Worm (Caenorhabditis elegans) whole organism, mixed stage, embryonic: ENCODE measurements around the gene clec-39.

ENCODE experiments used
- ces-1 ChIP-seq: fragments of 150-350 bp; optimal IDR thresholded peaks from 2 replicates; lab custom pipeline; 2014; ENCODE audit warnings: missing biosample characterization, missing genetic modification reagents, missing genetic modification characterization
- unc-62 ChIP-seq: fragments of 150-350 bp; optimal IDR thresholded peaks from 2 replicates; lab custom pipeline; 2014; ENCODE audit warnings: missing biosample characterization, missing genetic modification reagents, missing genetic modification characterization
- zip-8 ChIP-seq: fragments of 150-350 bp; optimal IDR thresholded peaks from 2 replicates; lab custom pipeline; 2014; ENCODE audit warnings: missing biosample characterization, missing genetic modification characterization

DNA sequence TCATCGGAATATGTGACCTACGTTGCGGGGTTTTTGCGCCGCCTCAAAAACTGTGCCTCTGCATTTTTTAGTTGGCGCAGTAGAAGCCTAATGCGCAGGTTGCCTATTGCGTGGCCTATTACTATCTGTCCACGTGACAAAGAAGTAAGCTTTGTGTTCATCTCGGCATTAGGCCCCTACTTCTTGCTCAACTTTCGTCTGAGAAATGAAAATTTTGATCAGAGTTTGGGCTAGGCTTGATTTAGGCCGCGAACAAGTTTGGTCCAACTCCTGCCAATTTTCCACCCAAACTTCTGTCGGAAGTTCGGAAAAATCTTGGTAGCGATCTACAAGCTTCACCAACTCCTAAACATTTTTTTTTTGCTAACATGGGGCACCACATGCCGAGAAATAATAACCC lies 42.9 kb downstream of the clec-39 start:
- TF ChIP-seq unc-62 (GFP tag; lab: Kevin White, UChicago), result no peak
- TF ChIP-seq ces-1 (GFP tag; lab: Kevin White, UChicago), result no peak
- TF ChIP-seq zip-8 (tag; lab: Kevin White, UChicago), result no peak
